Fruit fly (Drosophila melanogaster) whole organism, embryonic: Measurements from ENCODE around the gene Bet3.

ENCODE experiments used
- BEAF-32 ChIP-seq: fragments of 200-800 bp; sonication (Bioruptor generic); optimal IDR thresholded peaks from 3 replicates; lab custom pipeline; 2017; ENCODE audit warnings: missing biosample characterization, missing genetic modification characterization, mild to moderate bottlenecking, moderate library complexity, missing genetic modification reagents
- Blimp-1 ChIP-seq: fragments of 200-800 bp; sonication (Bioruptor generic); optimal IDR thresholded peaks from 3 replicates; lab custom pipeline; 2018; ENCODE audit warnings: missing biosample characterization, missing genetic modification characterization, mild to moderate bottlenecking, moderate library complexity, missing genetic modification reagents
- CG11696 ChIP-seq: fragments of 200-800 bp; sonication (Bioruptor generic); IDR thresholded peaks from 2 replicates; pipeline ENCODE4 v1.3.6; 2022; ENCODE audit warnings: missing biosample characterization, missing genetic modification characterization
- CG12236 ChIP-seq: fragments of 200-800 bp; sonication (Bioruptor generic); optimal IDR thresholded peaks from 2 replicates; lab custom pipeline; 2016; ENCODE audit warnings: missing biosample characterization, missing genetic modification characterization
- CG17328 ChIP-seq: fragments of 200-800 bp; sonication (Bioruptor generic); IDR thresholded peaks from 2 replicates; pipeline ENCODE4 v1.3.6; 2022; ENCODE audit warnings: missing biosample characterization, missing genetic modification characterization
- CG18476 ChIP-seq: fragments of 200-800 bp; sonication (Bioruptor generic); optimal IDR thresholded peaks from 2 replicates; lab custom pipeline; 2016; ENCODE audit warnings: missing biosample characterization, mild to moderate bottlenecking, missing genetic modification characterization
- CG2199 ChIP-seq: fragments of 200-800 bp; sonication (Bioruptor generic); IDR thresholded peaks from 3 replicates; pipeline ENCODE4 v1.3.6; 2022; ENCODE audit warnings: missing biosample characterization, missing genetic modification characterization
- CG2875 ChIP-seq: fragments of 200-800 bp; sonication (Bioruptor generic); optimal IDR thresholded peaks from 2 replicates; lab custom pipeline; 2017; ENCODE audit warnings: missing biosample characterization, mild to moderate bottlenecking, missing genetic modification characterization, missing genetic modification reagents
- CG3163 ChIP-seq: fragments of 200-800 bp; sonication (Bioruptor generic); optimal IDR thresholded peaks from 3 replicates; lab custom pipeline; 2016; ENCODE audit warnings: missing biosample characterization, missing genetic modification characterization
- CG33557 ChIP-seq: fragments of 200-800 bp; sonication (Bioruptor generic); optimal IDR thresholded peaks from 2 replicates; lab custom pipeline; 2019; ENCODE audit warnings: missing biosample characterization, mild to moderate bottlenecking, missing genetic modification characterization, moderate library complexity
- CG3838 ChIP-seq: fragments of 200-800 bp; sonication (Bioruptor generic); optimal IDR thresholded peaks from 3 replicates; lab custom pipeline; 2016; ENCODE audit warnings: missing biosample characterization, missing genetic modification characterization
- CG4820 ChIP-seq: fragments of 200-800 bp; sonication (Bioruptor generic); optimal IDR thresholded peaks from 3 replicates; lab custom pipeline; 2016; ENCODE audit warnings: missing biosample characterization, missing genetic modification characterization
- CG6813 ChIP-seq: fragments of 200-800 bp; sonication (Bioruptor generic); optimal IDR thresholded peaks from 2 replicates; lab custom pipeline; 2017; ENCODE audit warnings: missing biosample characterization, missing genetic modification characterization, mild to moderate bottlenecking, moderate library complexity, missing genetic modification reagents
- CG8290 ChIP-seq, 3 experiments: fragments of 200-800 bp; sonication (Bioruptor generic); optimal IDR thresholded peaks; 2 replicates each; lab custom pipeline; 2016 to 2019; ENCODE audit warnings: missing biosample characterization in 3 of 3, missing genetic modification characterization in 3 of 3, mild to moderate bottlenecking in 2 of 3, moderate library complexity in 1 of 3
- CG9876 ChIP-seq: fragments of 200-800 bp; sonication (Bioruptor generic); optimal IDR thresholded peaks from 2 replicates; lab custom pipeline; 2016; ENCODE audit warnings: missing biosample characterization, missing genetic modification characterization
- CTCF ChIP-seq: fragments of 200-800 bp; sonication (Bioruptor generic); optimal IDR thresholded peaks from 2 replicates; lab custom pipeline; 2017; ENCODE audit warnings: missing biosample characterization, mild to moderate bottlenecking, missing genetic modification characterization, moderate library complexity
- Dip2 ChIP-seq: fragments of 200-800 bp; sonication (Bioruptor generic); IDR thresholded peaks from 2 replicates; pipeline ENCODE4 v1.3.6; 2022; ENCODE audit warnings: missing biosample characterization, missing genetic modification characterization
- Ets65A ChIP-seq: fragments of 200-800 bp; sonication (Bioruptor generic); peaks from one replicate; lab custom pipeline; 2016; ENCODE audit warnings: missing biosample characterization, missing genetic modification characterization
- Fer1 ChIP-seq: fragments of 200-800 bp; sonication (Bioruptor generic); optimal IDR thresholded peaks from 2 replicates; lab custom pipeline; 2017; ENCODE audit warnings: missing biosample characterization, mild to moderate bottlenecking, missing genetic modification characterization
- Fer2 ChIP-seq: fragments of 200-800 bp; sonication (Bioruptor generic); optimal IDR thresholded peaks from 2 replicates; lab custom pipeline; 2018; ENCODE audit warnings: missing biosample characterization, mild to moderate bottlenecking, missing genetic modification characterization, moderate library complexity
- GATAe ChIP-seq: fragments of 200-800 bp; sonication (Bioruptor generic); conservative IDR thresholded peaks from 2 replicates; pipeline ENCODE4 v1.3.6; 2022; ENCODE audit warnings: missing biosample characterization, missing genetic modification characterization
- MESR4 ChIP-seq: fragments of 200-800 bp; sonication (Bioruptor generic); optimal IDR thresholded peaks from 2 replicates; lab custom pipeline; 2018; ENCODE audit warnings: missing biosample characterization, mild to moderate bottlenecking, missing genetic modification characterization, moderate library complexity
- Max ChIP-seq: fragments of 200-800 bp; sonication (Bioruptor generic); optimal IDR thresholded peaks from 2 replicates; lab custom pipeline; 2016; ENCODE audit warnings: missing biosample characterization, mild to moderate bottlenecking, missing genetic modification characterization
- Oaz ChIP-seq: fragments of 200-800 bp; sonication (Bioruptor generic); IDR thresholded peaks from 2 replicates; pipeline ENCODE4 v1.3.6; 2022; ENCODE audit warnings: missing biosample characterization, missing genetic modification characterization
- Sox102F ChIP-seq: fragments of 200-800 bp; sonication (Bioruptor generic); optimal IDR thresholded peaks from 2 replicates; lab custom pipeline; 2018; ENCODE audit warnings: missing biosample characterization, mild to moderate bottlenecking, missing genetic modification characterization, moderate library complexity
- Spps ChIP-seq: fragments of 200-800 bp; sonication (Bioruptor generic); optimal IDR thresholded peaks from 2 replicates; lab custom pipeline; 2018; ENCODE audit warnings: missing biosample characterization, mild to moderate bottlenecking, missing genetic modification characterization
- Stat92E ChIP-seq, 3 experiments: fragments of >200 bp in 2 of 3; fragments of 200-800 bp in 1 of 3; sonication (Bioruptor generic) in 1 of 3; optimal IDR thresholded peaks; 2 replicates each; lab custom pipeline; 2017 to 2019; ENCODE audit warnings: missing biosample characterization in 3 of 3, missing genetic modification characterization in 3 of 3, mild to moderate bottlenecking in 1 of 3, moderate library complexity in 1 of 3
- abd-A ChIP-seq: fragments of 200-800 bp; sonication (Bioruptor generic); optimal IDR thresholded peaks from 3 replicates; lab custom pipeline; 2019; ENCODE audit warnings: missing biosample characterization, mild to moderate bottlenecking, missing genetic modification characterization, moderate library complexity
- chif ChIP-seq, 2 experiments: fragments of 200-800 bp; sonication (Bioruptor generic); optimal IDR thresholded peaks; 3 replicates each; lab custom pipeline; 2016; ENCODE audit warnings: missing biosample characterization in 2 of 2, missing genetic modification characterization in 2 of 2
- crol ChIP-seq: fragments of 200-800 bp; sonication (Bioruptor generic); IDR thresholded peaks from 2 replicates; pipeline ENCODE4 v1.3.6; 2022; ENCODE audit warnings: missing biosample characterization, missing genetic modification characterization
- dmrt11E ChIP-seq: fragments of 200-800 bp; sonication (Bioruptor generic); optimal IDR thresholded peaks from 3 replicates; lab custom pipeline; 2018; ENCODE audit warnings: missing biosample characterization, mild to moderate bottlenecking, missing genetic modification characterization, moderate library complexity
- ewg ChIP-seq: fragments of 200-800 bp; sonication (Bioruptor generic); optimal IDR thresholded peaks from 3 replicates; lab custom pipeline; 2017; ENCODE audit warnings: mild to moderate bottlenecking, missing biosample characterization, missing genetic modification reagents, missing genetic modification characterization
- fd102C ChIP-seq: fragments of 200-800 bp; sonication (Bioruptor generic); optimal IDR thresholded peaks from 2 replicates; lab custom pipeline; 2018; ENCODE audit warnings: missing biosample characterization, mild to moderate bottlenecking, missing genetic modification characterization, moderate library complexity
- fd96Cb ChIP-seq: fragments of 200-800 bp; sonication (Bioruptor generic); optimal IDR thresholded peaks from 2 replicates; lab custom pipeline; 2018; ENCODE audit warnings: missing biosample characterization, mild to moderate bottlenecking, missing genetic modification characterization, moderate library complexity
- fru ChIP-seq: fragments of >200 bp; optimal IDR thresholded peaks from 2 replicates; lab custom pipeline; 2017
- gsb-n ChIP-seq: fragments of 200-800 bp; sonication (Bioruptor generic); optimal IDR thresholded peaks from 3 replicates; lab custom pipeline; 2018; ENCODE audit warnings: missing biosample characterization, mild to moderate bottlenecking, missing genetic modification characterization
- hb ChIP-seq: fragments of 200-800 bp; sonication (Bioruptor generic); IDR thresholded peaks from 3 replicates; pipeline ENCODE4 v1.3.6; 2022; ENCODE audit warnings: missing biosample characterization, missing genetic modification characterization; ENCODE audit not compliant: partially characterized antibody
- lola ChIP-seq, 3 experiments: fragments of >200 bp in 2 of 3; fragments of 200-800 bp in 1 of 3; sonication (Bioruptor generic) in 1 of 3; optimal IDR thresholded peaks; 2 replicates each; lab custom pipeline; 2017 to 2019; ENCODE audit warnings: missing biosample characterization in 3 of 3, missing genetic modification characterization in 3 of 3, mild to moderate bottlenecking in 1 of 3, moderate library complexity in 1 of 3
- nmo ChIP-seq: fragments of 200-800 bp; sonication (Bioruptor generic); optimal IDR thresholded peaks from 2 replicates; lab custom pipeline; 2018; ENCODE audit warnings: missing biosample characterization, mild to moderate bottlenecking, missing genetic modification characterization, moderate library complexity
- prd ChIP-seq, 3 experiments: fragments of >200 bp in 2 of 3; fragments of 200-800 bp in 1 of 3; sonication (Bioruptor generic) in 1 of 3; optimal IDR thresholded peaks in 2 of 3; IDR thresholded peaks in 1 of 3; 2 replicates in 2 of 3; 3 replicates in 1 of 3; pipeline versions ENCODE4 v1.3.6 to Lab custom; 2017 to 2022; ENCODE audit warnings: missing biosample characterization in 1 of 3, missing genetic modification characterization in 1 of 3
- sima ChIP-seq: fragments of 200-800 bp; sonication (Bioruptor generic); optimal IDR thresholded peaks from 2 replicates; lab custom pipeline; 2016; ENCODE audit warnings: missing biosample characterization, missing genetic modification characterization
- ssp ChIP-seq: fragments of 200-800 bp; sonication (Bioruptor generic); IDR thresholded peaks from 2 replicates; pipeline ENCODE4 v1.3.6; 2022; ENCODE audit warnings: missing biosample characterization, missing genetic modification characterization
- sug ChIP-seq: fragments of 200-800 bp; optimal IDR thresholded peaks from 2 replicates; lab custom pipeline; 2019; ENCODE audit warnings: missing biosample characterization, mild to moderate bottlenecking, missing genetic modification characterization, moderate library complexity
- tio ChIP-seq: fragments of 200-800 bp; sonication (Bioruptor generic); optimal IDR thresholded peaks from 2 replicates; lab custom pipeline; 2017; ENCODE audit warnings: missing biosample characterization, missing genetic modification characterization, inconsistent platforms
- trh ChIP-seq: fragments of 200-800 bp; sonication (Bioruptor generic); optimal IDR thresholded peaks from 2 replicates; lab custom pipeline; 2016; ENCODE audit warnings: missing biosample characterization, missing genetic modification characterization
- unc-4 ChIP-seq: fragments of 200-800 bp; sonication (Bioruptor generic); IDR thresholded peaks from 2 replicates; pipeline ENCODE4 v1.3.6; 2022; ENCODE audit warnings: missing biosample characterization, missing genetic modification characterization; ENCODE audit not compliant: partially characterized antibody
- vvl ChIP-seq: fragments of 200-800 bp; sonication (Bioruptor generic); IDR thresholded peaks from 2 replicates; pipeline ENCODE4 v1.3.6; 2022; ENCODE audit warnings: missing biosample characterization, missing genetic modification characterization
- z ChIP-seq: fragments of 200-800 bp; sonication (Bioruptor generic); IDR thresholded peaks from 3 replicates; pipeline ENCODE4 v1.3.6; 2022; ENCODE audit warnings: missing biosample characterization, missing genetic modification characterization

Bet3 gene

DNA sequence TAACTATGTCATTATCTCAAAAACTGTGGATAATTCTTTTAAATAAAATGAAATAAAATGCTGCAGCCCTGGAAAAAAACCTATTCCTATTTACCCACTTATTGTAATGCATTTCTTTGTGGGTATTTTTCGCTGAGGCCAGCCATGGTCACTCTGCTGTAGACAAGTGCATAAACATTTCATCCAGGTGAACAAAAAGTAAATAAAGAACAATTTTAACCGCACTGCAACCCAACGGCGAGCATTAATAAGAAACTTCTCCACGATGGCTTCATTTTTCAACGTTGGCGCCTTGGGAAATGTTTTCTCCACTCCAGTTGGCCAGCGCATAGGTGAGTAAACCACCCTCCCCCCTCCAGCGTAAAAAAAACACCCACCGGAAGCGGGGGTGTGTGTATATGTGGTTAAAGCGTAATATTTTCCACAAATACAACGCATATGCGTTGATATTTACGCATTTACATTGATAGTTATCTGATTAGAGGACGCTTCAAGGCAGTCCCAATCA is 4.7 kb upstream of the Bet3 start, which contains the start of gene CG3529 (continued):
- peak; percentile 89 for TF ChIP-seq crol (GFP tag; lab: Robert Waterston, UW)
- TF ChIP-seq BEAF-32 (GFP tag; lab: Kevin White, UChicago): peak; percentile 47
- no peak for TF ChIP-seq z
- no peak for TF ChIP-seq CG33557 (GFP tag; lab: Kevin White, UChicago)
- TF ChIP-seq sima: no peak
- no peak for TF ChIP-seq unc-4 (GFP tag; lab: Robert Waterston, UW)
- no peak for TF ChIP-seq abd-A (tag; lab: Kevin White, UChicago)
- peak; percentile 16 for TF ChIP-seq fd96Cb (tag; lab: Kevin White, UChicago)
- TF ChIP-seq tio (GFP tag; lab: Kevin White, UChicago): no peak
- no peak for TF ChIP-seq CG2875
- TF ChIP-seq Blimp-1: peak; percentile 26
- TF ChIP-seq ssp (GFP tag; lab: Robert Waterston, UW): no peak
- no peak for TF ChIP-seq Oaz (GFP tag; lab: Robert Waterston, UW)
- TF ChIP-seq Dip2 (GFP tag; lab: Robert Waterston, UW): no peak
- TF ChIP-seq ewg (GFP tag; lab: Kevin White, UChicago): peak; percentile 14
- TF ChIP-seq CG11696 (GFP tag; lab: Robert Waterston, UW): no peak
- TF ChIP-seq Fer2: no peak
- TF ChIP-seq fd102C: no peak
- no peak for TF ChIP-seq CG3838
- TF ChIP-seq Ets65A (GFP tag; lab: Kevin White, UChicago): peak; percentile 62
- TF ChIP-seq lola (GFP tag; optimal IDR thresholded peaks at IDR 0.05; lab: Kevin White, UChicago): peak in 1 of 3 experiments; percentile 1
- peak; percentile 13 for TF ChIP-seq CG8290 (GFP tag; optimal IDR thresholded peaks at IDR 0.05; lab: Kevin White, UChicago)
- peak; percentile 39 to 42 for TF ChIP-seq CG8290 (tag; optimal IDR thresholded peaks at IDR 0.05; lab: Kevin White, UChicago)
- peak in 1 of 3 experiments; percentile 54 for TF ChIP-seq Stat92E (GFP tag; optimal IDR thresholded peaks at IDR 0.05; lab: Kevin White, UChicago)
- TF ChIP-seq gsb-n (tag; lab: Kevin White, UChicago): no peak
- TF ChIP-seq CG12236 (GFP tag; lab: Kevin White, UChicago): peak; percentile 10
- TF ChIP-seq dmrt11E (tag; lab: Kevin White, UChicago): no peak
- TF ChIP-seq Spps (tag; lab: Kevin White, UChicago): peak; percentile 9
- no peak for TF ChIP-seq prd (optimal IDR thresholded peaks at IDR 0.05; lab: Kevin White, UChicago)
- TF ChIP-seq prd (GFP tag; IDR thresholded peaks at IDR 0.05; lab: Robert Waterston, UW): no peak
- TF ChIP-seq fru (lab: Kevin White, UChicago): no peak
- TF ChIP-seq CG18476: no peak
- no peak for TF ChIP-seq GATAe (GFP tag; lab: Robert Waterston, UW)
- no peak for TF ChIP-seq chif (GFP tag; optimal IDR thresholded peaks at IDR 0.05; lab: Kevin White, UChicago)
- peak; percentile 21 for TF ChIP-seq Sox102F (GFP tag; lab: Kevin White, UChicago)
- TF ChIP-seq CG6813 (GFP tag; lab: Kevin White, UChicago): no peak
- TF ChIP-seq Max (GFP tag; lab: Kevin White, UChicago): peak; percentile 10
- no peak for TF ChIP-seq CG3163 (GFP tag; lab: Kevin White, UChicago)
- TF ChIP-seq Fer1 (GFP tag; lab: Kevin White, UChicago): peak; percentile 62
- TF ChIP-seq vvl (GFP tag; lab: Robert Waterston, UW): peak; percentile 57
- peak; percentile 75 for TF ChIP-seq MESR4
- TF ChIP-seq nmo (GFP tag; lab: Kevin White, UChicago): peak; percentile 34
- TF ChIP-seq CG9876 (GFP tag; lab: Kevin White, UChicago): no peak
- TF ChIP-seq CG4820 (GFP tag; lab: Kevin White, UChicago): no peak
- no peak for TF ChIP-seq trh (GFP tag; lab: Kevin White, UChicago)
- TF ChIP-seq CTCF (GFP tag; lab: Kevin White, UChicago): peak; percentile 3
- peak; percentile 34 for TF ChIP-seq sug (tag; lab: Kevin White, UChicago)
- no peak for TF ChIP-seq hb (GFP tag; lab: Robert Waterston, UW)
- no peak for TF ChIP-seq CG2199 (GFP tag; lab: Robert Waterston, UW)
- TF ChIP-seq CG17328 (GFP tag; lab: Robert Waterston, UW): no peak
